Worm (Caenorhabditis elegans) whole organism, midembryonic: ENCODE results near the gene fut-4.

Experiments used
- T22C8.4 ChIP-seq: fragments of 200-800 bp; sonication (Bioruptor generic); IDR thresholded peaks from 2 replicates; pipeline ENCODE4 v1.3.6; 2022; ENCODE audit warnings: missing genetic modification characterization, missing compliant biosample characterization
- cog-1 ChIP-seq: sonication (generic microtip); optimal IDR thresholded peaks from 2 replicates; lab custom pipeline; 2016; ENCODE audit warnings: missing genetic modification characterization, missing compliant biosample characterization
- flt-1 ChIP-seq: fragments of 200-800 bp; sonication (Bioruptor generic); IDR thresholded peaks from 2 replicates; pipeline ENCODE4 v1.3.6; 2022; ENCODE audit warnings: missing genetic modification characterization, missing compliant biosample characterization
- klf-2 ChIP-seq: fragments of 200-800 bp; sonication (Bioruptor generic); conservative IDR thresholded peaks from 2 replicates; pipeline ENCODE4 v1.3.6; 2022; ENCODE audit warnings: missing genetic modification reagents, missing genetic modification characterization, missing compliant biosample characterization
- med-1 ChIP-seq: sonication (generic microtip); optimal IDR thresholded peaks from 2 replicates; lab custom pipeline; 2017; ENCODE audit warnings: missing genetic modification characterization, mild to moderate bottlenecking, missing compliant biosample characterization, antibody characterized with exemption, missing genetic modification reagents; ENCODE audit not compliant: insufficient read depth
- ref-1 ChIP-seq: fragments of 200-800 bp; sonication (Bioruptor generic); conservative IDR thresholded peaks from 2 replicates; pipeline ENCODE4 v1.3.6; 2022; ENCODE audit warnings: missing genetic modification reagents, missing genetic modification characterization, missing compliant biosample characterization
- tab-1 ChIP-seq: fragments of 200-800 bp; sonication (Bioruptor generic); IDR thresholded peaks from 2 replicates; pipeline ENCODE4 v1.3.6; 2022; ENCODE audit warnings: missing genetic modification characterization, missing compliant biosample characterization
- ztf-23 ChIP-seq: fragments of 200-800 bp; sonication (Bioruptor generic); IDR thresholded peaks from 2 replicates; pipeline ENCODE4 v1.3.6; 2022; ENCODE audit warnings: missing genetic modification reagents, missing genetic modification characterization, missing compliant biosample characterization
- ztf-29 ChIP-seq: fragments of 200-800 bp; sonication (Bioruptor generic); IDR thresholded peaks from 2 replicates; pipeline ENCODE4 v1.3.6; 2022; ENCODE audit warnings: missing genetic modification reagents, missing genetic modification characterization, missing compliant biosample characterization

fut-4 gene

DNA sequence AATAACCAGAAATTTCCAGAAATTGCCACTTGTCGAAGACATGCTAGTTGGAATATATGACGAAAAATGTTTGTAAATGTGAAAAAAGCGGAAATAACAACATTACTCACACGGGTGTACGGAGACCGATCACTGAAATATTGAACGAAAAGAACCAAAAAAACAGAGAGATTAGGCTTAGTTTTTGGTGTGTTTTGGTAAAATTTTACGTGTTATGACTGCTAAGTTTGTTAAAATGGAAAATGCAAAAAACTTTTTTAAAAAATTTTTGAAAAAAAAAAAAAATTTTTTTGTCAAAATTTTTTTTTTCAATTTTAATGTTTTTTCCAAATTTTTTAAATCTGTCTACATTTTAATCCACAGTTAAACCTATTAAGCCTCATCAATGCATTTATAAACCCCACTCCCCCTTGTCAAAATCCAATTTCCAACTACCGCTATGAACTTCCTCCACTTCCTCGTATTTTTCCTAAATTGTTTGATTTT, at the start of gene fut-4, which contains the start of gene K12H6.10:
fut-4 (minus strand) TSS at position 101 of the 486 bp plus-strand sequence.
K12H6.10 (plus strand) TSS at position 436 of the 486 bp plus-strand sequence.
- TF ChIP-seq T22C8.4 (GFP tag; lab: Robert Waterston, UW) (no peak), ref-1 (GFP tag; lab: Robert Waterston, UW) (no peak)

ce11 chrII:2871816-2872215, 49.5 kb upstream of the fut-4 start, which contains the start of gene Y110A2AL.10:
TSS of gene Y110A2AL.10 (minus strand) at chrII:2871916.
- no peak for TF ChIP-seq med-1 (GFP tag; lab: Kevin White, UChicago)
- TF ChIP-seq cog-1 (tag; lab: Kevin White, UChicago) = no peak
- no peak for TF ChIP-seq ztf-29
- TF ChIP-seq flt-1 (GFP tag; lab: Robert Waterston, UW) = no peak
- no peak for TF ChIP-seq ref-1 (GFP tag; lab: Robert Waterston, UW)
- TF ChIP-seq klf-2 (GFP tag; lab: Robert Waterston, UW) = no peak
- no peak for TF ChIP-seq tab-1 (GFP tag; lab: Robert Waterston, UW)
- no peak for TF ChIP-seq T22C8.4 (GFP tag; lab: Robert Waterston, UW)
- TF ChIP-seq ztf-23 (GFP tag; lab: Robert Waterston, UW) = no peak

- TF ChIP-seq med-1 (GFP tag; lab: Kevin White, UChicago) = no peak
- no peak for TF ChIP-seq ref-1 (GFP tag; lab: Robert Waterston, UW)
- no peak for TF ChIP-seq klf-2 (GFP tag; lab: Robert Waterston, UW)
- no peak for TF ChIP-seq T22C8.4 (GFP tag; lab: Robert Waterston, UW)
- TF ChIP-seq flt-1 (GFP tag; lab: Robert Waterston, UW) = no peak
- TF ChIP-seq ztf-29 = no peak
- TF ChIP-seq tab-1 (GFP tag; lab: Robert Waterston, UW) = no peak
- TF ChIP-seq ztf-23 (GFP tag; lab: Robert Waterston, UW) = no peak
- no peak for TF ChIP-seq cog-1 (tag; lab: Kevin White, UChicago)
These were observed 45.4 kb upstream of the fut-4 start, which contains the start of gene Y110A2AL.2 for ce11 chrII:2867701-2868100. TSS of gene Y110A2AL.2 (plus strand) at chrII:2868001.

DNA sequence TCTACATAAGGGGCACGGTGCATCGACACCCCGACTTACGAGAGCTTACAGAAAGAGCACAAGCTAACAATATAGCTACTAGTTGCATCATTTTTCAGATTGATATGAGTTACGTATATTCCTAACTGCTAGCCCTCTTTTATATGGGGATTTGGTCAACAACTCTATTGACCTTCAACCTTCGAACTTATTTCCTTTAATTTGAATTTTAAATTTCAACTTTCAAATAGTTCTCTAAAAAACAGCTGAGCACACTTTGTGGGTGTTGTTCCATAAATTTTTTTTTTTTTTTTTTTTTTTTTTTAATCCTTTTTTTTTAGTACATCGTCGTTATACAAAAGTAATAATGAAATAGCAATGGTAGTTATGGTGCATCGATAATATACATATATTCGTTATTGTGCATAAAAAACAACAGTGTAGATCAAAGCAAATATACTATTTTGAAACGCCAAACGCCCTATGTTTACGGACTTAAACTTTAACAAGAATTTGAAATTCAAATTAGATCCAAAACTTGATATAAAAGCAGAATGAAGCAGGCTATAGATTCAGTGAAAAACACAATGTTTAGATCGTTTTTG, 44.3 kb upstream of the fut-4 start, which contains the start of the genes Y110A2AL.9 and Y110A2AL.3:
Y110A2AL.9 (minus strand) TSS at position 101 of the 584 bp plus-strand sequence.
Y110A2AL.3 (plus strand) TSS at position 534 of the 584 bp plus-strand sequence.
- no peak for TF ChIP-seq tab-1 (GFP tag; lab: Robert Waterston, UW)
- TF ChIP-seq med-1 (GFP tag; lab: Kevin White, UChicago) = no peak
- no peak for TF ChIP-seq cog-1 (tag; lab: Kevin White, UChicago)
- no peak for TF ChIP-seq ztf-23 (GFP tag; lab: Robert Waterston, UW)
- TF ChIP-seq ztf-29 = no peak
- no peak for TF ChIP-seq ref-1 (GFP tag; lab: Robert Waterston, UW)
- no peak for TF ChIP-seq klf-2 (GFP tag; lab: Robert Waterston, UW)
- TF ChIP-seq flt-1 (GFP tag; lab: Robert Waterston, UW) = no peak
- no peak for TF ChIP-seq T22C8.4 (GFP tag; lab: Robert Waterston, UW)

DNA sequence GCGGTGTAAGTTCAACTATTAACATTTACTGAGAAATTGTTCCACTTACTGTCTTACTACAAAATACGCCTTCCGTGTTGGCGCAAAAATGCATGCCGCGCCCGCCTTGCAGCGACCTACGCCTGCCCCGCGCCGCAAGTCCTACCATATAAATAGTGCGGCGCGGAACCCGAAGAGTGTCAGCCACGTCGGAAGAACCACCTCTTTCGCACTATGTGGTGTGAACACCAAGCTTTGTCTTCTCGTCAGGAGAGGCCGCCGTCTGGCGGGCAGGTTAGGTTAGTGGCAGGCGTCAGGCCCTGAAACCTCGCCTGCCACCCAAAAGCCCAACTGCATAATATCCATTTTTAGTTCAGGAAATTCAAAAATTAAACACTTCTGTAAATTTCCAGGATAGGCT, 43.0 kb upstream of the fut-4 start:
- TF ChIP-seq tab-1 (GFP tag; lab: Robert Waterston, UW) = no peak
- no peak for TF ChIP-seq cog-1 (tag; lab: Kevin White, UChicago)
- TF ChIP-seq flt-1 (GFP tag; lab: Robert Waterston, UW) = no peak
- no peak for TF ChIP-seq ztf-29
- no peak for TF ChIP-seq klf-2 (GFP tag; lab: Robert Waterston, UW)
- TF ChIP-seq T22C8.4 (GFP tag; lab: Robert Waterston, UW) = no peak
- TF ChIP-seq ref-1 (GFP tag; lab: Robert Waterston, UW) = no peak
- TF ChIP-seq ztf-23 (GFP tag; lab: Robert Waterston, UW) = no peak
- no peak for TF ChIP-seq med-1 (GFP tag; lab: Kevin White, UChicago)

ce11 chrII:2864229-2864628, 41.9 kb upstream of the fut-4 start, which contains the start of gene Y110A2AL.5:
TSS of gene Y110A2AL.5 (plus strand) at chrII:2864529.
- TF ChIP-seq med-1 (GFP tag; lab: Kevin White, UChicago) (no peak), flt-1 (GFP tag; lab: Robert Waterston, UW) (no peak), ref-1 (GFP tag; lab: Robert Waterston, UW) (no peak), ztf-29 (no peak), cog-1 (tag; lab: Kevin White, UChicago) (no peak), ztf-23 (GFP tag; lab: Robert Waterston, UW) (no peak), klf-2 (GFP tag; lab: Robert Waterston, UW) (no peak)

- TF ChIP-seq klf-2 (GFP tag; lab: Robert Waterston, UW) (no peak), ztf-29 (peak; percentile 8; the same call in 1 of the 2 replicates)
These were observed 40.3 kb upstream of the fut-4 start for ce11 chrII:2862557-2863035.

DNA sequence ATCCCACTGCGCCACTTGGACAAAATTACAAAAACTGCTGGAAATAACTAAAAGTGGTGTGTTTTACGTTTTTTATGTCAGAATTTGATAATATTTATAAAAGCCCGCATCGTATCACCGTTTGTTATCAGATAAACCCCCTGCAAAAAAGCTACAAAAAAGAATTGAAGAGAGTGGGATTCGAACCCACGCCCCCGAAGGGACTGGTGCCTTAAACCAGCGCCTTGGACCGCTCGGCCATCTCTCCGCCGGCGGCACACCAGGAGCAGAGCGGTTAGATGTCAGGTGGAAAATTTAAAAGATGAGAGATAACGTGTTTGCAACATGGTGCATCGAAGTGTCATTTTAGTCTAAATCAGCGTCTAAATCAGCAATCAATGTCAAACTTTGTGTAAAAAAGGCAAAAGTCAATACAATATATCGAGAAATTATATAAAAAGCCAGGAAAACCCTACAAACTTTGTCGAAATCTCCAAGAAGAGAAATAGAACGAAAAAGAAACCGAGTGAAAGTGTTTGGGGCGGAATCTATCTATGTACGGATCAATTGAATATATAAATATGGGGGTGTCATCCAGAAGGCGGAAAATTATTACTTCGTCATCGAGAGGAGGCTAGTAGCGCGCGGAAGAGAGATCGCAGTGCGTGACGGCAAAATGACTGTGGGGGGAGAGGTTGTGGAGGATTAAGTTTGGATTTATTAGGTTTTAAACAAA, 39.2 kb upstream of the fut-4 start:
- 0 out of 2 replicates have a peak, but pooled peaks have one; percentile 46 for TF ChIP-seq tab-1 (GFP tag; lab: Robert Waterston, UW)
- no peak for TF ChIP-seq T22C8.4 (GFP tag; lab: Robert Waterston, UW)
- 0 out of 2 replicates have a peak, but pooled peaks have one; percentile 57 for TF ChIP-seq flt-1 (GFP tag; lab: Robert Waterston, UW)
- 0 out of 2 replicates have a peak, but pooled peaks have one; percentile 7 for TF ChIP-seq ztf-23 (GFP tag; lab: Robert Waterston, UW)
- TF ChIP-seq ztf-29 = no peak
- TF ChIP-seq ref-1 (GFP tag; lab: Robert Waterston, UW) = no peak
